Fruit fly (Drosophila melanogaster): Measurements from ENCODE around the gene Nmnat.

- TF ChIP-seq CG15336 (GFP tag; IDR thresholded peaks at IDR 0.05) (no peak), CG3032 (tag; optimal IDR thresholded peaks at IDR 0.05) (no peak), fd85E (GFP tag; optimal IDR thresholded peaks at IDR 0.05) (no peak), CG6808 (GFP tag; optimal IDR thresholded peaks at IDR 0.05) (no peak), Gug (GFP tag; IDR thresholded peaks at IDR 0.05) (no peak), Blimp-1 (GFP tag; optimal IDR thresholded peaks at IDR 0.05) (no peak), Lpt (GFP tag; optimal IDR thresholded peaks at IDR 0.05) (no peak), Ets96B (tag; optimal IDR thresholded peaks at IDR 0.05) (no peak)
Observed at dm6 chr3R:24922270-24922669, 22.8 kb upstream of the Nmnat start, which contains the start of gene Mink.

Measured in whole organism, prepupa.